Fruit fly (Drosophila melanogaster) whole organism, larva: ENCODE data around the gene atms.

Experiments used
- noc ChIP-seq: fragments of 200-800 bp; sonication (Bioruptor generic); optimal IDR thresholded peaks from 3 replicates; lab custom pipeline; 2019; ENCODE audit warnings: missing biosample characterization, mild to moderate bottlenecking, missing genetic modification characterization, moderate library complexity

atms gene

DNA sequence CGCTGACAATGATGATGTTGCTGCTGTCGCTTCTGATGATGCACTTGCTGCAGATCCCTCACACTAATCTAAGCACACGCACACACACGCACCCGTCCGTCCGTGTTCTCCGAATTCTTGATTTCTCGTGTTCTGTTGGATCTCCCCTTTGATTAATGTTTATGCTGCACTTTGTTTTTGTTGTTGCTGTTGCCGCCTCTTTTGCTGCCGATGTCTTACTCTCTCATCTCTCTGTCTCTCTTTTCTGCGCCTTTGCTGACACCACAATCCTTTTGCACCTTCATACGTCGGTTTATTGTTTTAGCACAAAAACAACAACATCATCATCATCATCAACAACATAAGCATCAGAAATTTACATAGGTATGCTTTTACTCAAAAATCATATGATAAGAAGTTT, 48.2 kb downstream of the atms start:
- no peak for TF ChIP-seq noc

DNA sequence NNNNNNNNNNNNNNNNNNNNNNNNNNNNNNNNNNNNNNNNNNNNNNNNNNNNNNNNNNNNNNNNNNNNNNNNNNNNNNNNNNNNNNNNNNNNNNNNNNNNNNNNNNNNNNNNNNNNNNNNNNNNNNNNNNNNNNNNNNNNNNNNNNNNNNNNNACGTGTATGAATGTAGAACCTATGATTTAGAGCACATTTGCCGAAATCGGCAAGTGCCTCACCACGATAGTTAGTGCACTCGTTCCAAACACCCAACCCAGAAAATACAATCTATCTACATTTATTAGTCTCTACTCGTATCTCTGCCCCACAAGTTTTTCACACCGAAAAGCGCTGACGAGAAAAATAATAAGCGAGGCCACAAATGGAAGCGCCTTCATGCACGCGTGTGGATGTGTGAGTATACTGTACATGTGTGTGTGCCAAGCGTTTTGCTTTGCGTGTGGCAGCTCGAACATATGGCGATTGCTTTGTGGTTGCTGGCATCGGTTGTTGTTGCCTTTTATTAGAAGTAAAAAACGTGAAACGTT, 54.4 kb downstream of the atms start:
- no peak for TF ChIP-seq noc

DNA sequence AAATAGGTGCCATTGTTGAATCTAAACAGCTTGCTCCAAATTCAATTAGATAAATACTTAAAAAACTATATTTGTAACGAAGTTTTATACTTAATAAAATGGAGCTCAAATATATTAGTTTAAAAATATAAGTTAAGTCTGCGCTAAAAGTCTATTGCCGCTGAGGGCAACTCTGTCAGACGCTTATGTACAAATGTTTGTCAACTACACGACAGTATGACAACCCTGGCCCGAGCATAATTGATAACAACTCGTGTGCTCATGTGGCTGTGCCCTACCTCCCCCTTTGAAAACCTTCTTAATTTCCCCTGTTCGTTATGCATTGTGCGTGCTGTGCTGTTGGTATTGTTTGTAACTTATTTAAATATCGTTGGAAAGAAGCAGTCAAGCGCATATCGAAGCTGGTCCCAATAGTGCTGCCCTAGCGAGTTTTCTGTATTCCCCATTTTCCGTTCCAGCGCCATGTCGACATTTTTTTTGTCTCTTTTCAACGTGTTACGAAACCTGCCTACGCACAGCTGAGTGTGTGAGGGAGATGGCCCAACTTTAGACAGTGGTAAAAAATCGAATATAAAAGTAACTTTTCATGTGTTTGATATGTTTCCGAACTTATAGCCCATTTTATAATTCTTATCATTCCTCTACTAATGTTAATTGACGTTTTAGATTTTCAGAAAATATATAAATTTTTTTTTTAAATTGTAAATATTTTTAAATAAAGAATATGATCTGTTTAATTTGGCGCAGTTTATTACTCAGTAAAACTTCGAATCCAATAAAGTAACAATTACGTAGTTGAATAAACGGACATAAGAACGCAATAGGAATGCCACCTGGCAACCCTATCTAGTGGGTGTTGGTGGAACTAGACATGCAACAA, 55.2 kb downstream of the atms start:
- no peak for TF ChIP-seq noc

DNA sequence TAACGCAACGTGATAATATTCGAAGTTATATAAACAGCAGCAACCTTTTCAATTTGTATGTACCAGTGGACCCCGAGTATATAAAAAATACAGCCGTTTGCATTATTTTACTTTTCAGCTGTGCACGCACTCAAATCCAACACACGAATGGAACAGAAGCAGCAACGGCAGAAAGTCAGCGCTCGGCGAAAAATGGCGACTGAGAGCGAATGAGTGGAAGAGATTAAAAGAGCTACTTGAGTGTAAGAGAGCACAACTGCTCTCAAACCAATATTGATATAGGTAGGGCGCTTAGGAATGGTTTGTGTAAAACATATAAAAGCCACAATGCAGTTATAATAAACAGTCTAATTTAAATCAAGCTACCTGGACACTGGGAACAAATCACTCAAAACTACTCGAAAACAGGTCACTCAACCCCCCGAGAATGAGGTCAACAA, 56.5 kb downstream of the atms start:
- TF ChIP-seq noc, result peak; percentile 22

DNA sequence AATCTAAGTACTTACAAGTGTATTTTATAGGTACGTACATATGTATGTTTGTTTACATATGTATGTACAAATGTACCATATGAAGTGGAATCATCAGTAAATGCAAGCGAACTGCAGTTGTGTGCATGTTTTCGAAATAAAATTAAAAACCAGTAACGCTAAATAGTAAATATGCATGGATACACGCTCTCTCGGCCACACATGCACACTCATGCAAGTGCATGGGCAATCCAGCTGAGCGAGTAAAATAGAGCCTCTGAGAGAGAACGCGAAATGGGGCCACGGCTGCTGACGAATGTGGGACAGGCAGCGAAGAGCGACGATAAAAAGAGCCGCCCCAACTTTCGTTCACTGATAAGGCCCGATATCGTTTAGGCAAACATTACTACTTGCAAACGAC, 57.7 kb downstream of the atms start:
- TF ChIP-seq noc, result no peak

DNA sequence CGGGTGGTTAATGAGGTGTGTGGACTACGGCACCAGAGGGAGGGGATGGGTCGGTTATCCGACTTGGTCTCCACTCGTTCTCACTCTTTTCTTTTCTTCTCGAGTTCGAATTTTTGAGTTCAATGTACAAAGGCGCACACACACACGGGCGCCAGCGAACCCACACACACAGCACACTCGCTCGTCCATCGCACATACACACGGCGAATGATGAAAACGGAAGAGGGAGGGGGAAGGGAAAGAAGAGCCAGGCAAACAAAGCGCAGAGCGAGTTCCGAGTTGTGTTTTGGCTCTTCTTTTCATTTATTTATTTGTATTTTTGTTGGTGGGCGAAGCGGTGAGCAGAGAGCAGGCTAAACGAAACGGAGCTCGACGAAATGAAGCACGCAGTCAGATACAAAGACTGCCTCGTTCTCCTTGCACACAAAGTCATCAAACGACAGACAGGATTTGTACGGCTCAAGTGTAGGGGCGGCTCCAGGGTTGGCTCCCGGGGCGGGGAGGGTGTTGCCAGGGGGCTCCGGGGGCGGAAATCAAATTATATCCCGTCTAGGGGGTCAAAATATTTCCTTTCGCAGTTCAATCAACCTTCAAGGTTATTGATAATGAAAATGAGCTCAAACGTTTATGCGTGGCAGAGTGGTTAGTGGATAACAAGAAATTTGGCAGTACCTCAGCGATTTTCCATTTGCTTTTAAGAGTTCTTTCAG, 60.3 kb downstream of the atms start:
- no peak for TF ChIP-seq noc

DNA sequence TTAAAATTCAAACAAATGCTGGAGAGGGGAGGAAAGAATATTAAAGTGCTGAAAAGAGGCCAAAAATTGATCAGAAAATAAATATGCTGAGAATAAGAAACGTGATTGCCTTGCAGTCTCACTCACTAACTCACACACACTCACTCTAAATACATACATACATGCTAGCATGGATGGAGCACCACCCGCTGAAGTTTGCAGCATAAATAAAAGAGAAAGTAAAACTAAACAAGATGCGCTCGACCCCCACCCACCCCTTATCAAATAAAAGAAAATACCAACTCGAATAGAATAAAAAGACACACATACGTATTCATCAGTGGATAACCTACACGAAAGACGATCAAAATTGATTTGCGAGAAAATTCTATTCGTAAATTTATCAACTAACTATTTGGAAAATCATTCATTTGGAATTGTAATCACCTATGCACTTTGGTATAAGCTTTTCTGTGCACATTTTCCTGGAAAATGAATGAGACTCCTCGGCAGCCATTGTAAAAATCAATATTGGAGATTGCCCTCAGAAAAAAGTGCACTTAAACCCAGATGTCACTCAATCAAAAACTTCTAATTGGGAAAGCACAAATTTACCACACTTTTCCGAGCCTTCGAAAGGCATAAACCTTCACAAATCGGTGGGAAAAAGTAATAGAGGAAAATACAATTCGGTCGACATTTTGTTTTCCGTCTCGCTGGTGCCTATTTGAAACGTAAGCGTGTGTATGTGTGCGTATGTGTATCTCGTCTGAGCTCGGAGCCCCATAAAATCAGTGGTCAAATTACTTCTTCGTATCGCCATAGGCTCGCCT, 61.5 kb downstream of the atms start, which contains the start of gene Gmppb:
Gene Gmppb, plus strand, starts transcription at position 321 of the 812 bp plus-strand sequence.
- TF ChIP-seq noc, result no peak

DNA sequence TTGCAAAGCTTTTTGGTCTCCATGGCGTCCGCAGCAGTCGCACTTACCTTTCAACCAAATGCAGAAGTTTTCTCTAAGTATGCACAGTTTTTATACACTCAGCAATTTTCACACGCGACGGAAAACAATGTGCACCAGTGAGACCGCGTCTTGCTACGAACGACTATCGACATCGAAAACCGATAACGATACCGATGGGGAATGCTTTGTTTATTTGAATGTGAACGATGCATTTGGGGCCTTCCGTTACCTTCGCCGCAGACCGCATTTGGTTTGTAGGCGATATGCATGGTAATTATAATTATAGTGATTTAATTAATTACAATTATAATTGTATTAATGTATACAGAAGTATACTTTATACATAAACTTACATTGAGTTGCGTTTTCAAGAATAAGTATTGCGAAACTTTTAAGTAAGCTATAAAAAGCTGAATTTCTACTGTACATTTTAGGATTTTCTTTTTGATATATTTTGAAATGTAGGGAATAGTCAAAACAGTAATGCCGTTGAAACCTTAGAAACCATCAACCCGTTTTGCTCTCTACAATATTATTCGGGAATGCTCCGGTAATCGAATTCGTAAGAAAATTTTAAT, 62.2 kb downstream of the atms start, which contains the start of the genes Hus1-like and ctrip:
Gene Hus1-like, minus strand, starts transcription at position 161 of the 599 bp plus-strand sequence.
Gene ctrip, minus strand, starts transcription at position 161 of the 599 bp plus-strand sequence.
- TF ChIP-seq noc, result peak; percentile 7

DNA sequence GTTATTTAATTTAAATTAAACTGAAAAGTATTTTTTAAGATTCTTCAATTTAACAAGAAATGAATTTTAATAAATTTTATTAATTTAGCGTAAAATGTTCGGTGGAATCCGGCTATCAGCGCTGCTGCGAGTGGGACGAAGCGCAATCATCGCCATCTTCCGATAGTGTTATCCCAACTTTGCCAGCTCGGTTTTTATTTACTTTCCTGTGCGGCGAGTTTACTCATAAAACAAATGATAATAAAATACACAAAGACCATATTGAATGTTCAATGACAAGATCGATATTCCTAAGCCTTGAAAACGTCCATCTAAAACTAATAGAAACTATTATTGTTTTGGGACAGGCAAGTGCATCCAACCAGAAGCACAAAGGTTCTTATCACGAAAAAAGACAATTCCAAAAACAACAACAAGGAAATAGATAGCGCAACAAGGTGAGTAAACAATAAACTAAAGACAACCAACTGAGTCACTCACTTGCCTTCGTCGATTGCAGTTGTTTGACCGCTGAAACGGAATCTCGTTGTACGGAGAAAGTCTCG, 63.4 kb downstream of the atms start:
- TF ChIP-seq noc, result peak; percentile 33

DNA sequence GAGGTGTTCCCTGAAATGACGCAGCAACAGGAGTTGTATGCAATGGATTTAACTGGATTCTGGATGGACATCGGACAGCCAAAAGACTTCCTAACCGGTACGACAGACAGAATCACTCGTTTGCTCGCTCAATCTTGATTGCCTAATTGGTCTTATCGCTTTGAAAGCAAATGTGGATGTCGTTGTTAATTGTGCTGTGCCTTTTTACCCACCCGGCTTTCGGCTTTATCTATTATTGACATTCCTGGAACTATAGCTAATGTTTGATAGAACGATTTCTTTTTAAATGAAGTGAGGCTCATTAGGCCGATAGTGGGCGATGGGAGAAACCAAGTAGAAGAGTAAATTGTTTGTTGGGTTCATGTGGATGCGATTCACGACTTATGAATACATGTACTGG, 64.8 kb downstream of the atms start:
- TF ChIP-seq noc, result no peak

DNA sequence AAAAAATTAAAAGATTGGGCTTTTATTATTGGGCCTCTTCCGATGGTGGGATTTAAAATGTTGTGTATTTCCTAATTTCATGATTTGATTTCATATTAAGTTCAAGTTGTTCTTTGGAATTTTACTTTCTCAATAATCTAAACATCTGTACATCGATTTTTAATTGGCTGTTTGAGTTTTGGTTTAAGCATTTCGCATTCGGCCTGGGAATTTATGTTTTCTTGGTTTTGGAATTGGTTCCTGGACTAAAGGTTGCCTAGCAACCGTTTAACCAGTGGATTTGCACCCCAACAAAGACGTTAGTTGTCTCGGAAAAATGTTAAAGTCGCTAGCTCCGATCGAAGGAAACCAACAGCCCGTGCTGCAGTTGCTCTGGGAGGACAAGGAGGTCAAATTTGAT, 66.2 kb downstream of the atms start, which contains the start of gene BBS5:
Gene BBS5, plus strand, starts transcription at position 301 of the 400 bp plus-strand sequence.
- no peak for TF ChIP-seq noc

DNA sequence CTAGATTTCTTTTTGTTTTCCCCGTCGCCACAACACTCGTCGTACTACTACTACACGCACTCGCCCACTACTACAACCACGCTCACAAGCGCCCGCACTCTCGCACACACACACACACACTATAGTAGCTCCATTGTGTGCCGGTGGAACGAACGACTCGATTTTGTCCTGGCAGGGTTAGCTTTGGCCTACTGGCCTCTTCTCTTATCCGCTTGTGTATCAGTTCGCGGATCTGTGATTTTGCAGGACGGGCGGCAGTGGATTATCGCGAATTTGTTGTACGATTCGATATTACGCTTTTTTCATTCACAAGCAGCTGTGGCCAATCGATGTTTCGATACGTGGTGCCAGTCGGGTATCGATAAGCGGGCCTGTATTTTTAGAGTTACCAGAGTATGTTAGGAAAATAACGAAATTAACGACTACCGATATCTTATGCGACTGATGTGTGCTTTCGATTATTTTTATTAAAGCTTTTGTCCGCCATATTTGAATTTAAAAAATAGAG, 71.3 kb downstream of the atms start, which contains the start of gene CG14657:
Gene CG14657, minus strand, starts transcription at position 335 of the 508 bp plus-strand sequence.
- no peak for TF ChIP-seq noc

DNA sequence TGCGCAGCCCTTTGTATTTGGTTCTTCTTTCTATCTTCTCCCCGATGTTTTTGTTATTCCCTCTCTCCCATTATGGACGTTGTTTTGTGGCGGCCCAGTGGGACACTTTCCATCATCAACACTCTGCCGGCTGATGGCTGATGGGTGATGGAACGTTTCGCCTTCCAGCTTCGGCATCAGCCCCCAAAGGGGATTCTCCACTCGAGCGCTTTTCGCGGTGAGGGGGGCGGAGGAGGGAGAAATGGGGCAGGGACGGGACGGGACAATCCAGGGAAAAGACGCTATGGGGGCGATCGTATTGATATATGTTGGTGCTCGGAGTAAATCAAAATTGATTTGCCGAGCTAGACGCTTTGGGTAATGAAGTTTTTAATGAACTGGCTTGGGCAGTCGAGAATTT, 75.4 kb downstream of the atms start:
- TF ChIP-seq noc, result no peak
